Worm (Caenorhabditis elegans) whole organism, L1 larva: Measurements from ENCODE around the gene str-169.

Experiments used
- C16A3.4 ChIP-seq: fragments of 150-350 bp; optimal IDR thresholded peaks from 2 replicates; lab custom pipeline; 2014; ENCODE audit warnings: missing biosample characterization, missing genetic modification characterization
- Y116A8C.19 ChIP-seq: sonication (generic microtip); optimal IDR thresholded peaks from 2 replicates; lab custom pipeline; 2016; ENCODE audit warnings: missing compliant biosample characterization, missing genetic modification characterization, borderline replicate concordance
- ceh-63 ChIP-seq: fragments of 200-800 bp; sonication (Bioruptor generic); optimal IDR thresholded peaks from 2 replicates; lab custom pipeline; 2018; ENCODE audit warnings: mild to moderate bottlenecking, missing genetic modification characterization, missing compliant biosample characterization
- ceh-8 ChIP-seq: fragments of 200-800 bp; sonication (Bioruptor generic); optimal IDR thresholded peaks from 2 replicates; lab custom pipeline; 2018; ENCODE audit warnings: mild to moderate bottlenecking, missing genetic modification characterization, moderate library complexity, missing compliant biosample characterization
- ceh-82 ChIP-seq, 3 experiments: fragments of 150-350 bp in 1 of 3; sonication (generic microtip) in 2 of 3; optimal IDR thresholded peaks; 2 replicates each; lab custom pipeline; 2014 to 2017; ENCODE audit warnings: missing biosample characterization in 3 of 3, missing genetic modification characterization in 3 of 3
- dsc-1 ChIP-seq: sonication (generic microtip); optimal IDR thresholded peaks from 2 replicates; lab custom pipeline; 2016; ENCODE audit warnings: mild to moderate bottlenecking, missing genetic modification characterization, missing compliant biosample characterization
- efl-1 ChIP-seq, 4 experiments: fragments of 150-350 bp; optimal IDR thresholded peaks in 3 of 4; peaks in 1 of 4; 1 replicate in 1 of 4; 2 replicates in 3 of 4; lab custom pipeline; 2014; ENCODE audit warnings: missing biosample characterization in 2 of 4, missing genetic modification characterization in 2 of 4, missing genetic modification reagents in 2 of 4
- efl-3 ChIP-seq: fragments of 200-800 bp; sonication (Bioruptor generic); optimal IDR thresholded peaks from 2 replicates; lab custom pipeline; 2018; ENCODE audit warnings: mild to moderate bottlenecking, missing genetic modification characterization, missing compliant biosample characterization
- egl-13 ChIP-seq: sonication (generic microtip); optimal IDR thresholded peaks from 2 replicates; lab custom pipeline; 2016; ENCODE audit warnings: missing genotype, missing genetic modification reagents, missing genetic modification characterization, missing compliant biosample characterization
- elt-2 ChIP-seq: sonication (generic microtip); optimal IDR thresholded peaks from 2 replicates; lab custom pipeline; 2016; ENCODE audit warnings: missing genetic modification characterization, mild to moderate bottlenecking, inconsistent platforms, missing compliant biosample characterization, missing genetic modification reagents
- ets-5 ChIP-seq: fragments of 200-800 bp; sonication (Bioruptor generic); IDR thresholded peaks from 2 replicates; pipeline ENCODE4 v1.3.6; 2022; ENCODE audit warnings: missing genetic modification characterization, missing compliant biosample characterization
- fkh-10 ChIP-seq: sonication (generic microtip); optimal IDR thresholded peaks from 2 replicates; lab custom pipeline; 2017; ENCODE audit warnings: missing biosample characterization, missing genetic modification reagents, missing genetic modification characterization
- fos-1 ChIP-seq: fragments of 150-350 bp; optimal IDR thresholded peaks from 2 replicates; lab custom pipeline; 2014; ENCODE audit warnings: missing biosample characterization, missing genetic modification characterization
- grh-1 ChIP-seq: fragments of 200-800 bp; sonication (Bioruptor generic); IDR thresholded peaks from 2 replicates; pipeline ENCODE4 v1.3.6; 2022; ENCODE audit warnings: missing genetic modification reagents, missing genetic modification characterization, missing compliant biosample characterization
- hpl-2 ChIP-seq: fragments of 150-350 bp; optimal IDR thresholded peaks from 2 replicates; lab custom pipeline; 2014; ENCODE audit warnings: missing biosample characterization, missing genetic modification reagents, missing genetic modification characterization
- irx-1 ChIP-seq: sonication (generic microtip); optimal IDR thresholded peaks from 2 replicates; lab custom pipeline; 2016; ENCODE audit warnings: missing genetic modification characterization, missing compliant biosample characterization
- lin-35 ChIP-seq, 2 experiments: fragments of 150-350 bp; optimal IDR thresholded peaks; 2 replicates each; lab custom pipeline; 2014; ENCODE audit warnings: missing biosample characterization in 2 of 2, missing genetic modification characterization in 2 of 2, missing genetic modification reagents in 2 of 2
- mdl-1 ChIP-seq, 2 experiments: fragments of 150-350 bp; optimal IDR thresholded peaks; 2 replicates each; lab custom pipeline; 2014 to 2017; ENCODE audit warnings: missing biosample characterization in 2 of 2, missing genetic modification characterization in 2 of 2, inconsistent platforms in 1 of 2
- mef-2 ChIP-seq: fragments of 150-350 bp; optimal IDR thresholded peaks from 2 replicates; lab custom pipeline; 2014; ENCODE audit warnings: missing biosample characterization, missing genetic modification characterization
- nhr-11 ChIP-seq: fragments of 150-350 bp; optimal IDR thresholded peaks from 2 replicates; lab custom pipeline; 2014; ENCODE audit warnings: missing biosample characterization, missing genetic modification characterization
- nhr-12 ChIP-seq: sonication (generic microtip); optimal IDR thresholded peaks from 2 replicates; lab custom pipeline; 2017; ENCODE audit warnings: missing biosample characterization, missing genetic modification characterization
- nhr-237 ChIP-seq: fragments of 150-350 bp; optimal IDR thresholded peaks from 2 replicates; lab custom pipeline; 2014; ENCODE audit warnings: missing biosample characterization, missing genetic modification characterization
- nhr-28 ChIP-seq: fragments of 150-350 bp; optimal IDR thresholded peaks from 2 replicates; lab custom pipeline; 2014; ENCODE audit warnings: missing biosample characterization, missing genetic modification characterization
- nhr-47 ChIP-seq: sonication (generic microtip); optimal IDR thresholded peaks from 2 replicates; lab custom pipeline; 2016; ENCODE audit warnings: mild to moderate bottlenecking, missing genetic modification characterization, moderate library complexity, missing compliant biosample characterization
- nhr-77 ChIP-seq: fragments of 150-350 bp; optimal IDR thresholded peaks from 2 replicates; lab custom pipeline; 2014; ENCODE audit warnings: missing biosample characterization, missing genetic modification characterization
- nhr-90 ChIP-seq: sonication (generic microtip); optimal IDR thresholded peaks from 2 replicates; lab custom pipeline; 2016; ENCODE audit warnings: mild to moderate bottlenecking, missing genetic modification characterization, missing compliant biosample characterization; ENCODE audit not compliant: poor library complexity
- pax-3 ChIP-seq: fragments of 200-800 bp; sonication (Bioruptor generic); optimal IDR thresholded peaks from 2 replicates; lab custom pipeline; 2018; ENCODE audit warnings: mild to moderate bottlenecking, missing genetic modification characterization, moderate library complexity, missing compliant biosample characterization
- pqm-1 ChIP-seq: sonication (generic microtip); optimal IDR thresholded peaks from 3 replicates; lab custom pipeline; 2017; ENCODE audit warnings: missing biosample characterization, missing genetic modification characterization
- skn-1 ChIP-seq: fragments of 150-350 bp; optimal IDR thresholded peaks from 2 replicates; lab custom pipeline; 2014; ENCODE audit warnings: missing biosample characterization, missing genetic modification characterization
- snu-23 ChIP-seq: sonication (generic microtip); optimal IDR thresholded peaks from 2 replicates; lab custom pipeline; 2016; ENCODE audit warnings: missing genetic modification characterization, missing compliant biosample characterization
- sox-4 ChIP-seq: sonication (generic microtip); optimal IDR thresholded peaks from 2 replicates; lab custom pipeline; 2016; ENCODE audit warnings: missing genetic modification characterization, missing compliant biosample characterization
- sptf-1 ChIP-seq: fragments of 150-350 bp; optimal IDR thresholded peaks from 2 replicates; lab custom pipeline; 2014; ENCODE audit warnings: missing biosample characterization, missing genetic modification characterization
- sup-37 ChIP-seq: fragments of 200-800 bp; sonication (Bioruptor generic); optimal IDR thresholded peaks from 2 replicates; lab custom pipeline; 2018; ENCODE audit warnings: mild to moderate bottlenecking, missing genetic modification characterization, missing compliant biosample characterization
- swsn-7 ChIP-seq: sonication (generic microtip); optimal IDR thresholded peaks from 2 replicates; lab custom pipeline; 2016; ENCODE audit warnings: missing genetic modification characterization, missing compliant biosample characterization
- unc-130 ChIP-seq: fragments of 150-350 bp; optimal IDR thresholded peaks from 2 replicates; lab custom pipeline; 2017; ENCODE audit warnings: missing biosample characterization, missing genetic modification characterization, inconsistent platforms
- xbp-1 ChIP-seq: sonication (generic microtip); optimal IDR thresholded peaks from 2 replicates; lab custom pipeline; 2016; ENCODE audit warnings: missing genetic modification characterization, missing compliant biosample characterization
- zip-4 ChIP-seq: fragments of 200-800 bp; sonication (Bioruptor generic); optimal IDR thresholded peaks from 2 replicates; lab custom pipeline; 2018; ENCODE audit warnings: mild to moderate bottlenecking, missing genetic modification characterization, moderate library complexity, missing compliant biosample characterization
- ztf-11 ChIP-seq, 2 experiments: sonication (generic microtip); optimal IDR thresholded peaks; 2 replicates each; lab custom pipeline; 2016 to 2017; ENCODE audit warnings: missing genetic modification characterization in 2 of 2, missing biosample characterization in 1 of 2, missing compliant biosample characterization in 1 of 2

Gene str-169

ce11 chrIV:4934103-4934502 lies 11.8 kb upstream of the str-169 start, which contains the start of gene str-153:
str-153 (plus strand) TSS chrIV:4934403.
- TF ChIP-seq grh-1, result no peak
- no peak for TF ChIP-seq irx-1 (tag; lab: Kevin White, UChicago)
- no peak for TF ChIP-seq hpl-2 (GFP tag; lab: Kevin White, UChicago)
- TF ChIP-seq ztf-11 (tag; optimal IDR thresholded peaks at IDR 0.05; lab: Kevin White, UChicago), result no peak
- TF ChIP-seq Y116A8C.19 (tag; lab: Kevin White, UChicago), result no peak
- no peak for TF ChIP-seq ceh-82 (tag; optimal IDR thresholded peaks at IDR 0.05; lab: Kevin White, UChicago)
- TF ChIP-seq nhr-237, result no peak
- TF ChIP-seq nhr-12, result no peak
- TF ChIP-seq mef-2 (tag; lab: Kevin White, UChicago), result no peak
- no peak for TF ChIP-seq fos-1 (tag; lab: Kevin White, UChicago)
- no peak for TF ChIP-seq pax-3 (tag; lab: Kevin White, UChicago)
- TF ChIP-seq nhr-28, result no peak
- TF ChIP-seq elt-2 (tag; lab: Kevin White, UChicago), result no peak
- no peak for TF ChIP-seq sup-37
- TF ChIP-seq nhr-11 (tag; lab: Kevin White, UChicago), result no peak
- no peak for TF ChIP-seq sox-4
- no peak for TF ChIP-seq nhr-47 (tag; lab: Kevin White, UChicago)
- TF ChIP-seq ets-5 (GFP tag; lab: Robert Waterston, UW), result no peak

ce11 chrIV:4937647-4938046 lies 8.2 kb upstream of the str-169 start, which contains the start of gene fbxa-86:
fbxa-86 (minus strand) TSS chrIV:4938013.
- peak; percentile 56 for TF ChIP-seq elt-2 (tag; lab: Kevin White, UChicago)
- TF ChIP-seq skn-1, result no peak
- no peak for TF ChIP-seq sptf-1 (tag; lab: Kevin White, UChicago)
- TF ChIP-seq unc-130 (tag; lab: Kevin White, UChicago), result no peak

- TF ChIP-seq swsn-7 (tag; lab: Kevin White, UChicago) (no peak), xbp-1 (tag; lab: Kevin White, UChicago) (no peak), egl-13 (tag; lab: Kevin White, UChicago) (no peak), sptf-1 (tag; lab: Kevin White, UChicago) (no peak), nhr-90 (no peak), efl-3 (GFP tag; lab: Kevin White, UChicago) (no peak), mdl-1 (tag; optimal IDR thresholded peaks at IDR 0.05; lab: Kevin White, UChicago) (no peak), dsc-1 (tag; lab: Kevin White, UChicago) (no peak), lin-35 (GFP tag; optimal IDR thresholded peaks at IDR 0.05; lab: Kevin White, UChicago) (no peak), snu-23 (GFP tag; lab: Kevin White, UChicago) (no peak), nhr-77 (tag; lab: Kevin White, UChicago) (no peak), fkh-10 (GFP tag; lab: Kevin White, UChicago) (no peak), ceh-63 (GFP tag; lab: Kevin White, UChicago) (no peak)
Measured at ce11 chrIV:4938664-4939063, 7.2 kb upstream of the str-169 start, which contains the start of gene str-168. str-168 (plus strand) TSS chrIV:4938964.

- TF ChIP-seq zip-4 (no peak), ceh-8 (GFP tag; lab: Kevin White, UChicago) (no peak), nhr-11 (tag; lab: Kevin White, UChicago) (no peak), C16A3.4 (tag; lab: Kevin White, UChicago) (no peak), pqm-1 (tag; lab: Kevin White, UChicago) (no peak), efl-1 (optimal IDR thresholded peaks at IDR 0.05; lab: Kevin White, UChicago) (no peak), efl-1 (GFP tag; optimal IDR thresholded peaks at IDR 0.05 in 1 of 2; lab: Kevin White, UChicago) (no peak)
Measured at ce11 chrIV:4941681-4942080, 4.2 kb upstream of the str-169 start, which contains the start of gene Y9C9A.5. Y9C9A.5 (plus strand) TSS chrIV:4941981.
